Worm (Caenorhabditis elegans) whole organism, late embryonic: ENCODE results near the gene F40F11.3.

Experiments
- K02D7.2 ChIP-seq: sonication (generic microtip); optimal IDR thresholded peaks from 2 replicates; lab custom pipeline; 2017; ENCODE audit warnings: mild to moderate bottlenecking, missing genetic modification characterization, missing compliant biosample characterization
- Y22D7AL.16 ChIP-seq: sonication (generic microtip); optimal IDR thresholded peaks from 2 replicates; lab custom pipeline; 2016; ENCODE audit warnings: missing genetic modification characterization, missing compliant biosample characterization
- ama-1 ChIP-seq: fragments of 150-350 bp; optimal IDR thresholded peaks from 2 replicates; lab custom pipeline; 2014
- elt-2 ChIP-seq: sonication (generic microtip); optimal IDR thresholded peaks from 2 replicates; lab custom pipeline; 2016; ENCODE audit warnings: missing genetic modification reagents, missing genetic modification characterization, missing compliant biosample characterization
- fkh-10 ChIP-seq: fragments of 150-350 bp; optimal IDR thresholded peaks from 2 replicates; lab custom pipeline; 2014; ENCODE audit warnings: missing biosample characterization, missing genetic modification reagents, missing genetic modification characterization
- hlh-13 ChIP-seq: fragments of 200-800 bp; sonication (Bioruptor generic); optimal IDR thresholded peaks from 2 replicates; lab custom pipeline; 2018; ENCODE audit warnings: mild to moderate bottlenecking, missing genetic modification characterization, missing compliant biosample characterization
- nhr-11 ChIP-seq: fragments of 150-350 bp; optimal IDR thresholded peaks from 2 replicates; lab custom pipeline; 2014; ENCODE audit warnings: missing biosample characterization, missing genetic modification characterization
- odd-2 ChIP-seq: sonication (generic microtip); optimal IDR thresholded peaks from 2 replicates; lab custom pipeline; 2017; ENCODE audit warnings: antibody characterized with exemption, mild to moderate bottlenecking, missing genetic modification characterization, missing compliant biosample characterization

DNA sequence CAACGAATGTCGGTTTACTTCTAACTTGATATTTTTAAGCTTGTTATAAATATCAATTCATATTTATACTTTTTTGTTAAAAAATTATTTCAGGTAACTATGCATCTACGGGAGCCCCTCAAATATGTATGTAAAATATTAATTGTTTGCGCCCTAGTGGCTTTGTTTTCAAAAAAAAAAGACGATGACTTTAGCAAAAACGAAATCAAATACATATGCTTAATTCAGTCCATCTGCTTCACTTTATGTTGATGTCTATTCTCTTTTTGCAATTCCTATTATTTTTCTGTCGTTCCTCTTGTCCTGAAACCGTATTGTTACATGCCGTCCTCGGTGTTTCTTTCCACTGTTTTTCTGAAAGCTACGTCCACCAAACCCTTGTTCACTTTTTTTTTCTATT lies 24.0 kb downstream of the F40F11.3 start:
- TF ChIP-seq ama-1 (lab: Kevin White, UChicago), result no peak
- no peak for TF ChIP-seq odd-2
- TF ChIP-seq elt-2 (tag; lab: Kevin White, UChicago), result no peak
- TF ChIP-seq nhr-11, result no peak
- TF ChIP-seq K02D7.2, result no peak
- TF ChIP-seq fkh-10 (GFP tag; lab: Kevin White, UChicago), result no peak
- TF ChIP-seq Y22D7AL.16 (tag; lab: Kevin White, UChicago), result no peak
- TF ChIP-seq hlh-13, result no peak
